Comparison of ENCODE assay signal across 1 fruit fly cellular context in the genomic region with DNA sequence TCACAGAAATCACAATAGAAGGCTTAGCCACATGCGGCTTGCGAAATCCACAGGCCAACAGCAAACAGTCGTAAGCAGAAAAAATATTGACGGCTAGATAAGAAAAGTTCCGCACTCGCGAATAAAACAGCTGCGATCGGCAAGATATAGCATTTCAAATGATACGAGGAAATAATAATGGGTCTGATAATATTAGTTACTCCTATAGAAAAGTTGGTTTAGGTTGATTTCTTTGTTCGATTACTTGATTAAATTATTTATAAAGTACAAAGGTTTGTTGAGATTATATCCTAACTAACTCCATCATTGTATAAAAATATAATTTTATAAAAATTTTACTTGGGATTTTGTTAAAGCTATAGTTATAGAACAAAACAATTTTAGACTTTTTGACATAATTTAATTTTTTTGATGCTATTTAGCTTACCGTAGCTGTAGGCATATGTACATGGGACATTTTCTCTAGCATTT.
TF ChIP-seq lines count a peak whose summit lies in the region.

No protein-coding gene starts in this region.

TF ChIP-seq in whole organism, embryonic, 481 proteins besides CTCF, POLR2A, EP300 and RAD21 (continued from another document and continues in another):
- TF ChIP-seq odd (GFP tag; optimal IDR thresholded peaks at IDR 0.05; lab: Kevin White, UChicago), result no peak
- no peak for TF ChIP-seq CHES-1-like (GFP tag; optimal IDR thresholded peaks at IDR 0.05; lab: Kevin White, UChicago)
- no peak for TF ChIP-seq dysf (GFP tag; IDR thresholded peaks at IDR 0.05; lab: Robert Waterston, UW)
- TF ChIP-seq gt (GFP tag; IDR thresholded peaks at IDR 0.05; lab: Robert Waterston, UW), result no peak
- TF ChIP-seq Ets97D (GFP tag; optimal IDR thresholded peaks at IDR 0.05; lab: Kevin White, UChicago), result no peak
- TF ChIP-seq stwl (tag; optimal IDR thresholded peaks at IDR 0.05; lab: Kevin White, UChicago), result no peak
- TF ChIP-seq Ptx1 (GFP tag; IDR thresholded peaks at IDR 0.05; lab: Robert Waterston, UW), result 0 out of 2 replicates have a peak, but pooled peaks have one; percentile 12
- no peak for TF ChIP-seq nerfin-1 (tag; optimal IDR thresholded peaks at IDR 0.05; lab: Kevin White, UChicago)
- TF ChIP-seq CG4424 (GFP tag; optimal IDR thresholded peaks at IDR 0.05; lab: Kevin White, UChicago), result no peak
- TF ChIP-seq Myb (GFP tag; optimal IDR thresholded peaks at IDR 0.05; lab: Kevin White, UChicago), result no peak
- no peak for TF ChIP-seq zfh2 (GFP tag; optimal IDR thresholded peaks at IDR 0.05; lab: Kevin White, UChicago)
- no peak for TF ChIP-seq klu (GFP tag; IDR thresholded peaks at IDR 0.05; lab: Robert Waterston, UW)
- no peak for TF ChIP-seq NK7.1 (GFP tag; optimal IDR thresholded peaks at IDR 0.05; lab: Kevin White, UChicago)
- no peak for TF ChIP-seq TFAM (GFP tag; optimal IDR thresholded peaks at IDR 0.05; lab: Kevin White, UChicago)
- TF ChIP-seq pb (GFP tag; optimal IDR thresholded peaks at IDR 0.05; lab: Kevin White, UChicago), result no peak
- no peak for TF ChIP-seq Lim3 (GFP tag; IDR thresholded peaks at IDR 0.05; lab: Robert Waterston, UW)
- TF ChIP-seq Elba2 (GFP tag; optimal IDR thresholded peaks at IDR 0.05; lab: Kevin White, UChicago), result no peak
- TF ChIP-seq CG34224 (GFP tag; IDR thresholded peaks at IDR 0.05; lab: Robert Waterston, UW; ENCODE audit: partially characterized antibody), result no peak
- TF ChIP-seq CG13624 (GFP tag; optimal IDR thresholded peaks at IDR 0.05; lab: Kevin White, UChicago), result no peak
- TF ChIP-seq CG34422 (GFP tag; IDR thresholded peaks at IDR 0.05; lab: Robert Waterston, UW), result no peak
- TF ChIP-seq CG7928 (GFP tag; optimal IDR thresholded peaks at IDR 0.05; lab: Kevin White, UChicago), result no peak
- no peak for TF ChIP-seq bigmax (GFP tag; optimal IDR thresholded peaks at IDR 0.05; lab: Kevin White, UChicago)
- TF ChIP-seq nom (GFP tag; optimal IDR thresholded peaks at IDR 0.05; lab: Kevin White, UChicago), result no peak
- TF ChIP-seq ems (GFP tag; optimal IDR thresholded peaks at IDR 0.05; lab: Kevin White, UChicago), result no peak
- no peak for TF ChIP-seq CG5245 (GFP tag; optimal IDR thresholded peaks at IDR 0.05; lab: Kevin White, UChicago)
- no peak for TF ChIP-seq CG1792 (GFP tag; optimal IDR thresholded peaks at IDR 0.05; lab: Kevin White, UChicago)
- TF ChIP-seq fd3F (GFP tag; optimal IDR thresholded peaks at IDR 0.05; lab: Kevin White, UChicago), result no peak
- TF ChIP-seq da (GFP tag; optimal IDR thresholded peaks at IDR 0.05; lab: Kevin White, UChicago), result no peak
- no peak for TF ChIP-seq tio (GFP tag; optimal IDR thresholded peaks at IDR 0.05; lab: Kevin White, UChicago)
- no peak for TF ChIP-seq CG30403 (GFP tag; optimal IDR thresholded peaks at IDR 0.05; lab: Kevin White, UChicago)
- TF ChIP-seq CG9437 (GFP tag; optimal IDR thresholded peaks at IDR 0.05; lab: Kevin White, UChicago), result peak; percentile 23
- TF ChIP-seq CG12659 (GFP tag; optimal IDR thresholded peaks at IDR 0.05; lab: Kevin White, UChicago), result peak; percentile 31
- no peak for TF ChIP-seq CG4820 (GFP tag; optimal IDR thresholded peaks at IDR 0.05; lab: Kevin White, UChicago)
- no peak for TF ChIP-seq CG8478 (optimal IDR thresholded peaks at IDR 0.05; lab: Kevin White, UChicago)
- TF ChIP-seq NC2α (GFP tag; optimal IDR thresholded peaks at IDR 0.05; lab: Kevin White, UChicago), result no peak
- TF ChIP-seq H2.0 (GFP tag; IDR thresholded peaks at IDR 0.05; lab: Robert Waterston, UW), result no peak
- TF ChIP-seq dmrt99B (tag; optimal IDR thresholded peaks at IDR 0.05; lab: Kevin White, UChicago), result peak; percentile 46
- no peak for TF ChIP-seq vfl (GFP tag; optimal IDR thresholded peaks at IDR 0.05; lab: Kevin White, UChicago)
- TF ChIP-seq oc (tag; optimal IDR thresholded peaks at IDR 0.05; lab: Kevin White, UChicago), result no peak
- TF ChIP-seq CG14710 (tag; optimal IDR thresholded peaks at IDR 0.05; lab: Kevin White, UChicago), result peak; percentile 20
- no peak for TF ChIP-seq NfI (GFP tag; optimal IDR thresholded peaks at IDR 0.05; lab: Kevin White, UChicago)
- no peak for TF ChIP-seq Bgb (GFP tag; IDR thresholded peaks at IDR 0.05; lab: Robert Waterston, UW; ENCODE audit: partially characterized antibody)
- no peak for TF ChIP-seq hkb (optimal IDR thresholded peaks at IDR 0.05; lab: Kevin White, UChicago)
- TF ChIP-seq hkb (GFP tag; IDR thresholded peaks at IDR 0.05; lab: Robert Waterston, UW), result 0 out of 2 replicates have a peak, but pooled peaks have one; percentile 29
- no peak for TF ChIP-seq eyg (GFP tag; optimal IDR thresholded peaks at IDR 0.05; lab: Kevin White, UChicago)
- no peak for TF ChIP-seq CG33557 (GFP tag; optimal IDR thresholded peaks at IDR 0.05; lab: Kevin White, UChicago)
- no peak for TF ChIP-seq Six4 (GFP tag; optimal IDR thresholded peaks at IDR 0.05; lab: Kevin White, UChicago)
- no peak for TF ChIP-seq Dfd (GFP tag; optimal IDR thresholded peaks at IDR 0.05; lab: Kevin White, UChicago)
- no peak for TF ChIP-seq CG4854 (GFP tag; optimal IDR thresholded peaks at IDR 0.05; lab: Kevin White, UChicago)
- TF ChIP-seq insv (GFP tag; optimal IDR thresholded peaks at IDR 0.05; lab: Kevin White, UChicago), result no peak
- TF ChIP-seq ranshi (GFP tag; IDR thresholded peaks at IDR 0.05; lab: Robert Waterston, UW), result no peak
- no peak for TF ChIP-seq bbx (GFP tag; IDR thresholded peaks at IDR 0.05; lab: Robert Waterston, UW; ENCODE audit: partially characterized antibody)
- TF ChIP-seq trem (tag; optimal IDR thresholded peaks at IDR 0.05; lab: Kevin White, UChicago), result no peak
- no peak for TF ChIP-seq CG1647 (GFP tag; optimal IDR thresholded peaks at IDR 0.05; lab: Kevin White, UChicago)
- no peak for TF ChIP-seq CG12155 (GFP tag; optimal IDR thresholded peaks at IDR 0.05; lab: Kevin White, UChicago)
- TF ChIP-seq CG31441 (GFP tag; IDR thresholded peaks at IDR 0.05; lab: Robert Waterston, UW), result peak; percentile 47
- no peak for TF ChIP-seq salm (tag; optimal IDR thresholded peaks at IDR 0.05; lab: Kevin White, UChicago)
- no peak for TF ChIP-seq ham (GFP tag; IDR thresholded peaks at IDR 0.05; lab: Robert Waterston, UW)
- peak; percentile 43 for TF ChIP-seq CoRest (tag; optimal IDR thresholded peaks at IDR 0.05; lab: Kevin White, UChicago)
- no peak for TF ChIP-seq cad (GFP tag; optimal IDR thresholded peaks at IDR 0.05; lab: Kevin White, UChicago)
- TF ChIP-seq Med (GFP tag; lab: Kevin White, UChicago), result no peak
- no peak for TF ChIP-seq h (optimal IDR thresholded peaks at IDR 0.05; lab: Kevin White, UChicago)
- TF ChIP-seq sisA (GFP tag; IDR thresholded peaks at IDR 0.05; lab: Robert Waterston, UW), result no peak
- no peak for TF ChIP-seq CG8359 (GFP tag; optimal IDR thresholded peaks at IDR 0.05; lab: Kevin White, UChicago; ENCODE audit: borderline replicate concordance)
- TF ChIP-seq sr (GFP tag; IDR thresholded peaks at IDR 0.05; lab: Robert Waterston, UW), result no peak
- peak; percentile 58 for TF ChIP-seq CG2712 (tag; optimal IDR thresholded peaks at IDR 0.05; lab: Kevin White, UChicago)
- no peak for TF ChIP-seq Spps (tag; optimal IDR thresholded peaks at IDR 0.05; lab: Kevin White, UChicago)
- no peak for TF ChIP-seq CG17612 (GFP tag; IDR thresholded peaks at IDR 0.05; lab: Robert Waterston, UW)
- no peak for TF ChIP-seq CG43689 (GFP tag; IDR thresholded peaks at IDR 0.05; lab: Robert Waterston, UW)
- no peak for TF ChIP-seq danr (GFP tag; IDR thresholded peaks at IDR 0.05; lab: Robert Waterston, UW)
- TF ChIP-seq Dbx (GFP tag; IDR thresholded peaks at IDR 0.05; lab: Robert Waterston, UW), result no peak
- 0 out of 2 replicates have a peak, but pooled peaks have one; percentile 7 for TF ChIP-seq HLH3B (GFP tag; IDR thresholded peaks at IDR 0.05; lab: Robert Waterston, UW)
- peak; percentile 39 for TF ChIP-seq Meics (GFP tag; optimal IDR thresholded peaks at IDR 0.05; lab: Kevin White, UChicago)
- no peak for TF ChIP-seq yki (optimal IDR thresholded peaks at IDR 0.05; lab: Kevin White, UChicago)
- TF ChIP-seq ara (GFP tag; IDR thresholded peaks at IDR 0.05; lab: Robert Waterston, UW), result no peak
- peak; percentile 45 for TF ChIP-seq CG8924 (tag; optimal IDR thresholded peaks at IDR 0.05; lab: Kevin White, UChicago)
- TF ChIP-seq CG12071 (GFP tag; optimal IDR thresholded peaks at IDR 0.05; lab: Kevin White, UChicago), result no peak
- TF ChIP-seq Neu2 (GFP tag; optimal IDR thresholded peaks at IDR 0.05; lab: Kevin White, UChicago; ENCODE audit: borderline replicate concordance), result no peak
- no peak for TF ChIP-seq B-H1 (GFP tag; IDR thresholded peaks at IDR 0.05; lab: Robert Waterston, UW)
- TF ChIP-seq bowl (GFP tag; IDR thresholded peaks at IDR 0.05; lab: Robert Waterston, UW), result no peak
- TF ChIP-seq Mad (GFP tag; optimal IDR thresholded peaks at IDR 0.05; lab: Kevin White, UChicago), result no peak
- TF ChIP-seq sim (GFP tag; IDR thresholded peaks at IDR 0.05; lab: Robert Waterston, UW), result no peak
- TF ChIP-seq Deaf1 (tag; optimal IDR thresholded peaks at IDR 0.05; lab: Kevin White, UChicago), result no peak
- no peak for TF ChIP-seq Jarid2 (GFP tag; optimal IDR thresholded peaks at IDR 0.05; lab: Kevin White, UChicago)
- TF ChIP-seq CG3838 (GFP tag; optimal IDR thresholded peaks at IDR 0.05; lab: Kevin White, UChicago), result no peak
- no peak for TF ChIP-seq gcm (GFP tag; optimal IDR thresholded peaks at IDR 0.05; lab: Kevin White, UChicago)
- TF ChIP-seq BEAF-32 (GFP tag; optimal IDR thresholded peaks at IDR 0.05; lab: Kevin White, UChicago), result no peak
- TF ChIP-seq CG6654 (GFP tag; optimal IDR thresholded peaks at IDR 0.05; lab: Kevin White, UChicago), result no peak
- no peak for TF ChIP-seq Max (GFP tag; optimal IDR thresholded peaks at IDR 0.05; lab: Kevin White, UChicago)
- TF ChIP-seq luna (GFP tag; optimal IDR thresholded peaks at IDR 0.05; lab: Kevin White, UChicago), result no peak
- no peak for TF ChIP-seq Dll (GFP tag; IDR thresholded peaks at IDR 0.05; lab: Robert Waterston, UW; ENCODE audit: partially characterized antibody)
- no peak for TF ChIP-seq CG14441 (GFP tag; IDR thresholded peaks at IDR 0.05; lab: Robert Waterston, UW)
- TF ChIP-seq fu2 (GFP tag; optimal IDR thresholded peaks at IDR 0.05; lab: Kevin White, UChicago), result no peak
- TF ChIP-seq tgo (GFP tag; IDR thresholded peaks at IDR 0.05; lab: Robert Waterston, UW), result no peak
- TF ChIP-seq CG42726 (GFP tag; IDR thresholded peaks at IDR 0.05; lab: Robert Waterston, UW; ENCODE audit: partially characterized antibody), result no peak
- TF ChIP-seq CG17829 (tag; optimal IDR thresholded peaks at IDR 0.05; lab: Kevin White, UChicago), result peak; percentile 5
- peak; percentile 59 for TF ChIP-seq PHDP (tag; optimal IDR thresholded peaks at IDR 0.05; lab: Kevin White, UChicago)
- TF ChIP-seq CG10209 (GFP tag; optimal IDR thresholded peaks at IDR 0.05; lab: Kevin White, UChicago), result no peak
- no peak for TF ChIP-seq MTF-1 (GFP tag; optimal IDR thresholded peaks at IDR 0.05; lab: Kevin White, UChicago; ENCODE audit: borderline replicate concordance)
- no peak for TF ChIP-seq CG4404 (GFP tag; IDR thresholded peaks at IDR 0.05; lab: Robert Waterston, UW)
- no peak for TF ChIP-seq toy (GFP tag; IDR thresholded peaks at IDR 0.05; lab: Robert Waterston, UW)
- TF ChIP-seq prd (optimal IDR thresholded peaks at IDR 0.05; lab: Kevin White, UChicago), result no peak
- TF ChIP-seq prd (GFP tag; IDR thresholded peaks at IDR 0.05; lab: Robert Waterston, UW), result no peak
- TF ChIP-seq CG12104 (GFP tag; optimal IDR thresholded peaks at IDR 0.05; lab: Kevin White, UChicago), result no peak
- TF ChIP-seq nmo (GFP tag; optimal IDR thresholded peaks at IDR 0.05; lab: Kevin White, UChicago), result peak; percentile 33
- peak; percentile 27 for TF ChIP-seq fd96Cb (tag; optimal IDR thresholded peaks at IDR 0.05; lab: Kevin White, UChicago)
- peak; percentile 44; the same call in 1 of the 2 replicates for TF ChIP-seq CG32532 (GFP tag; IDR thresholded peaks at IDR 0.05; lab: Robert Waterston, UW)
- TF ChIP-seq CG1603 (tag; optimal IDR thresholded peaks at IDR 0.05; lab: Kevin White, UChicago), result no peak
- TF ChIP-seq CG9797 (GFP tag; optimal IDR thresholded peaks at IDR 0.05; lab: Kevin White, UChicago), result no peak
- TF ChIP-seq CG15269 (tag; optimal IDR thresholded peaks at IDR 0.05; lab: Kevin White, UChicago), result peak; percentile 51
- peak; percentile 47 for TF ChIP-seq CG18599 (GFP tag; optimal IDR thresholded peaks at IDR 0.05; lab: Kevin White, UChicago)
- TF ChIP-seq CG2116 (GFP tag; optimal IDR thresholded peaks at IDR 0.05; lab: Kevin White, UChicago), result no peak
- no peak for TF ChIP-seq pzg (GFP tag; optimal IDR thresholded peaks at IDR 0.05; lab: Kevin White, UChicago)
- no peak for TF ChIP-seq repo (GFP tag; optimal IDR thresholded peaks at IDR 0.05; lab: Kevin White, UChicago)
- peak; percentile 35 for TF ChIP-seq CG10147 (GFP tag; optimal IDR thresholded peaks at IDR 0.05; lab: Kevin White, UChicago)
- TF ChIP-seq Gug (GFP tag; IDR thresholded peaks at IDR 0.05; lab: Robert Waterston, UW), result no peak
- no peak for TF ChIP-seq Dip2 (GFP tag; IDR thresholded peaks at IDR 0.05; lab: Robert Waterston, UW)
- TF ChIP-seq CG9817 (tag; optimal IDR thresholded peaks at IDR 0.05; lab: Kevin White, UChicago), result no peak
- no peak for TF ChIP-seq gsb (GFP tag; IDR thresholded peaks at IDR 0.05; lab: Robert Waterston, UW)
- TF ChIP-seq jigr1 (GFP tag; IDR thresholded peaks at IDR 0.05; lab: Robert Waterston, UW), result no peak
- no peak for TF ChIP-seq Mes4 (GFP tag; optimal IDR thresholded peaks at IDR 0.05; lab: Kevin White, UChicago)
- no peak for TF ChIP-seq Fer2 (tag; optimal IDR thresholded peaks at IDR 0.05; lab: Kevin White, UChicago)
- TF ChIP-seq CG14965 (GFP tag; optimal IDR thresholded peaks at IDR 0.05; lab: Kevin White, UChicago; ENCODE audit: borderline replicate concordance), result no peak
- no peak for TF ChIP-seq dimm (GFP tag; IDR thresholded peaks at IDR 0.05; lab: Robert Waterston, UW)
- no peak for TF ChIP-seq chm (GFP tag; IDR thresholded peaks at IDR 0.05; lab: Robert Waterston, UW)
- TF ChIP-seq mld (GFP tag; IDR thresholded peaks at IDR 0.05; lab: Robert Waterston, UW; ENCODE audit: partially characterized antibody), result no peak
- no peak for TF ChIP-seq Doc3 (GFP tag; IDR thresholded peaks at IDR 0.05; lab: Robert Waterston, UW; ENCODE audit: partially characterized antibody)
- no peak for TF ChIP-seq H15 (GFP tag; IDR thresholded peaks at IDR 0.05; lab: Robert Waterston, UW)
- no peak for TF ChIP-seq CG4617 (GFP tag; optimal IDR thresholded peaks at IDR 0.05; lab: Kevin White, UChicago; ENCODE audit: borderline replicate concordance)
- no peak for TF ChIP-seq Hmx (GFP tag; optimal IDR thresholded peaks at IDR 0.05; lab: Kevin White, UChicago)
- TF ChIP-seq CG15514 (GFP tag; optimal IDR thresholded peaks at IDR 0.05; lab: Kevin White, UChicago), result no peak
- TF ChIP-seq grau (tag; optimal IDR thresholded peaks at IDR 0.05; lab: Kevin White, UChicago), result peak; percentile 49
